Fruit fly (Drosophila melanogaster) S2 (cell line): ENCODE data around the gene Sema5c.

Experiments
- CG8478 ChIP-seq: fragments of >200 bp; optimal IDR thresholded peaks from 2 replicates; lab custom pipeline; 2018
- CTCF ChIP-seq, 2 experiments: fragments of >200 bp; optimal IDR thresholded peaks; 2 replicates each; lab custom pipeline; 2018

Sema5c gene

dm6 chr3L:12112967-12113366 is 31.3 kb upstream of the Sema5c start:
- TF ChIP-seq CG8478 (lab: Kevin White, UChicago) (no peak), CTCF (optimal IDR thresholded peaks at IDR 0.05; lab: Kevin White, UChicago) (no peak)

- TF ChIP-seq CTCF (optimal IDR thresholded peaks at IDR 0.05; lab: Kevin White, UChicago) (no peak), CG8478 (lab: Kevin White, UChicago) (no peak)
Observed at dm6 chr3L:12111081-12111958, 29.7 kb upstream of the Sema5c start.

- no peak for TF ChIP-seq CG8478 (lab: Kevin White, UChicago)
- no peak for TF ChIP-seq CTCF (optimal IDR thresholded peaks at IDR 0.05; lab: Kevin White, UChicago)
Observed at dm6 chr3L:12109045-12109632, 27.5 kb upstream of the Sema5c start.

dm6 chr3L:12108515-12108914 is 26.9 kb upstream of the Sema5c start:
- TF ChIP-seq CG8478 (lab: Kevin White, UChicago) (no peak), CTCF (optimal IDR thresholded peaks at IDR 0.05; lab: Kevin White, UChicago) (no peak)

dm6 chr3L:12107378-12107777 is 25.7 kb upstream of the Sema5c start:
- TF ChIP-seq CTCF (optimal IDR thresholded peaks at IDR 0.05; lab: Kevin White, UChicago) (no peak), CG8478 (lab: Kevin White, UChicago) (no peak)

dm6 chr3L:12101924-12102383 is 20.3 kb upstream of the Sema5c start:
- no peak for TF ChIP-seq CTCF (optimal IDR thresholded peaks at IDR 0.05; lab: Kevin White, UChicago)
- TF ChIP-seq CG8478 (lab: Kevin White, UChicago) = no peak

- TF ChIP-seq CG8478 (lab: Kevin White, UChicago) (no peak), CTCF (optimal IDR thresholded peaks at IDR 0.05; lab: Kevin White, UChicago) (no peak)
Observed at dm6 chr3L:12099329-12100031, 17.9 kb upstream of the Sema5c start.

- TF ChIP-seq CTCF (optimal IDR thresholded peaks at IDR 0.05; lab: Kevin White, UChicago) = no peak
Observed at dm6 chr3L:12096799-12097662, 15.4 kb upstream of the Sema5c start.

dm6 chr3L:12095960-12096359 is 14.3 kb upstream of the Sema5c start:
- TF ChIP-seq CG8478 (lab: Kevin White, UChicago) (no peak), CTCF (optimal IDR thresholded peaks at IDR 0.05; lab: Kevin White, UChicago) (no peak)

dm6 chr3L:12092860-12093359 is 11.3 kb upstream of the Sema5c start:
- TF ChIP-seq CG8478 (lab: Kevin White, UChicago) (no peak), CTCF (optimal IDR thresholded peaks at IDR 0.05; lab: Kevin White, UChicago) (no peak)

dm6 chr3L:12090898-12091685 is 9.5 kb upstream of the Sema5c start:
- TF ChIP-seq CTCF (optimal IDR thresholded peaks at IDR 0.05; lab: Kevin White, UChicago) (no peak), CG8478 (lab: Kevin White, UChicago) (no peak)

- TF ChIP-seq CTCF (optimal IDR thresholded peaks at IDR 0.05; lab: Kevin White, UChicago) (no peak), CG8478 (lab: Kevin White, UChicago) (no peak)
Observed at dm6 chr3L:12090184-12090897, 8.7 kb upstream of the Sema5c start.

dm6 chr3L:12088326-12088725 is 6.7 kb upstream of the Sema5c start, which contains the start of gene CG17154:
Gene CG17154 (plus strand): TSS chr3L:12088626.
- TF ChIP-seq CTCF (optimal IDR thresholded peaks at IDR 0.05; lab: Kevin White, UChicago) = no peak
- TF ChIP-seq CG8478 (lab: Kevin White, UChicago) = no peak
